Worm (Caenorhabditis elegans): Measurements from ENCODE around the gene B0563.9.

The B0563.9 gene

DNA sequence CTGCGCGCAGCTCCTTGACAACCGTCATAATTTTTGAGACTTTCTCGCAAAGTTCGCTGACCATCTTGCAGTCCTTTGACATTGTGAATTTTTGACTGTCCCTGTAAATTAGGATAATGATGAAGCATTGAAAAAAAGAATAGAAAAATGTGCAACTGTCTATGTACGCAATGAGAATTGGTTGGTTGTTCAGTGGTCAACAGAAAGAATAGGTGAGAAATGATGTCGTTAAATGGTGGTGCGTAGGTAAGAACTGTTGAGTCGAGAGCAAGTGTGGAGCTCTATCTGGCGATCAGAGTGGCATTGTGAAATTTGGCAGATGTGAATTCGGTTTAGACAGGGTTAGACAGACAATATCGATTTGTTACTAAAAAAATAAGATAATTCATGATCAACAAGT lies 6.1 kb downstream of the B0563.9 start, which contains the start of gene B0563.8:
Gene B0563.8 (minus strand): TSS at position 101 of the 400 bp plus-strand sequence.
- TF ChIP-seq fkh-10 (GFP tag; optimal IDR thresholded peaks at IDR 0.05), result no peak
- no peak for TF ChIP-seq sea-2 (GFP tag; optimal IDR thresholded peaks at IDR 0.05)
- TF ChIP-seq daf-12 (tag; optimal IDR thresholded peaks at IDR 0.05), result no peak
- TF ChIP-seq ama-1 (optimal IDR thresholded peaks at IDR 0.05), result no peak
- no peak for TF ChIP-seq elt-2 (tag; optimal IDR thresholded peaks at IDR 0.05)

DNA sequence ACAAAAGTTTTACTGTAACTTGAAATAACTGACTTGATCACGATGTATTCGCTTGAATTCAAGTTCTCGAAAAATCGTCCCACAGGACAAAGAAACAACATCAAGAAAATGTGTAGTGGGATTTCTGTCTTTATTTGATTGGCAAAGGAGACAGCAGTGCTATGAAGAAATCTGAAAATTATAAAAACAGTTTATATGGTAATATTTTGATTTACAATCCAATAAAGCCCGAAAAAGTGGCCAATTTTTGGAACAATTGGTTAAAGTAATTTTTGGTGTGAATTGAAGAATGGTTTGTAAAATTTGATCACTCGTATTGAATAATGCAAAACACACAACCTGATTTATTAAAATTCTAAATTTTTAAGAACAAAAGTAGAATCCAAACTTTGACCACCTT lies 12.5 kb downstream of the B0563.9 start, which contains the start of gene Y81B9A.4:
Gene Y81B9A.4 (minus strand): TSS at position 101 of the 400 bp plus-strand sequence.
- no peak for TF ChIP-seq ceh-28 (tag; optimal IDR thresholded peaks at IDR 0.05)
- TF ChIP-seq ceh-9 (tag; optimal IDR thresholded peaks at IDR 0.05), result no peak
- TF ChIP-seq fkh-10 (GFP tag; optimal IDR thresholded peaks at IDR 0.05), result no peak
- no peak for TF ChIP-seq fkh-2 (tag; optimal IDR thresholded peaks at IDR 0.05)
- TF ChIP-seq eor-1 (tag; optimal IDR thresholded peaks at IDR 0.05), result no peak
- no peak for TF ChIP-seq egl-27 (tag; optimal IDR thresholded peaks at IDR 0.05)
- TF ChIP-seq ceh-16 (tag; optimal IDR thresholded peaks at IDR 0.05), result no peak
- TF ChIP-seq aly-2 (tag; optimal IDR thresholded peaks at IDR 0.05), result no peak
- TF ChIP-seq snpc-4 (tag; optimal IDR thresholded peaks at IDR 0.05), result no peak
- TF ChIP-seq nhr-23 (tag; optimal IDR thresholded peaks at IDR 0.05), result no peak
- TF ChIP-seq nhr-43 (tag; optimal IDR thresholded peaks at IDR 0.05; ENCODE audit: poor library complexity, severe bottlenecking), result no peak
- TF ChIP-seq unc-62 (GFP tag; optimal IDR thresholded peaks at IDR 0.05), result no peak
- TF ChIP-seq nhr-11 (tag; optimal IDR thresholded peaks at IDR 0.05), result no peak
- TF ChIP-seq lin-39 (tag; optimal IDR thresholded peaks at IDR 0.05), result no peak

DNA sequence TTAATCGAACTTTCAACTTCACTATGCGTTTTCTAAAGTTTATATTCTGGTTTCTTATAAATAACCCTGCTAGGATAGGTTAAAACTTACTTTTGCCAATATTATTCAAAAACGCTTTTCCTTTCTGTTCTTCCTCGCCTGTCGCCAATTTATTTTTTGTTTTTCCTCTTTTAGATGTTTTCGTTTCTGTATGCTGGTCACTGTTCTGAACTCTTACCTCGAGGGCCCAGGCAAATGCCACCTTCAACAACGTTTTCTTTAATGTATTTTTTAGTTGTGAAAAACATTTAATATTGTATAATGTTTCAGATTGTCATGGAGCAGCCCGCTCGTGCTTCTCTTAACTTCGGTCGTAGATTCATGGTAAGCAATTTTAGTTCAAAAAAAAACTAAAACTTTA lies 13.8 kb downstream of the B0563.9 start, which contains the start of gene Y81B9A.3:
Gene Y81B9A.3 (plus strand): TSS at position 301 of the 400 bp plus-strand sequence.
- TF ChIP-seq zag-1 (tag; optimal IDR thresholded peaks at IDR 0.05) (no peak), ceh-82 (tag; optimal IDR thresholded peaks at IDR 0.05) (no peak), lin-15B (tag; optimal IDR thresholded peaks at IDR 0.05) (no peak), mdl-1 (tag; optimal IDR thresholded peaks at IDR 0.05) (no peak), nhr-12 (tag; optimal IDR thresholded peaks at IDR 0.05) (no peak), hmg-11 (tag; optimal IDR thresholded peaks at IDR 0.05) (no peak), R02D3.7 (tag; optimal IDR thresholded peaks at IDR 0.05) (no peak), nhr-43 (tag; optimal IDR thresholded peaks at IDR 0.05; ENCODE audit: poor library complexity, severe bottlenecking) (no peak), nhr-28 (tag; optimal IDR thresholded peaks at IDR 0.05) (no peak), ztf-11 (tag; optimal IDR thresholded peaks at IDR 0.05) (no peak), egl-5 (tag; optimal IDR thresholded peaks at IDR 0.05) (no peak), lsy-12 (tag; optimal IDR thresholded peaks at IDR 0.05) (no peak), nhr-67 (tag; optimal IDR thresholded peaks at IDR 0.05) (no peak), ama-1 (optimal IDR thresholded peaks at IDR 0.05) (no peak), nhr-77 (tag; optimal IDR thresholded peaks at IDR 0.05) (no peak)

DNA sequence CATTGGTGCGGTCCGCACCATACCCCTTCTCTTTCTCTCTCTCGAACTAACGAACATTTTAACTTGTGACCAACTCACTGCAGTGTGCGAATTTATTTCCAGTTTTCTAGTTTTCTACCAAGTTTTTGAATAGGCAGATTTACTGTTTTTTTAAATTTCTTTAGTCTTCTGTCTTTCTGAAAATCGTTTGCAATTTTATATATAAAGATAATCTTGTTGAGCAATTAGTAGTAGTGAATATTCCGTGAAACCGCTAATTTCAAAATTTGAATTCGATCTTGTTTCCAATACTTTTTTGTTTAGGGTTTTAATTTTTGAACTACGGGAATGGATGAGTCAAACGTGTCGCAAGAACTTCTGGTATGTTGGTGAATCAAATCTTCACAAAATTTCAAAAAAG lies 15.5 kb downstream of the B0563.9 start, which contains the start of gene Y81B9A.2:
Gene Y81B9A.2 (plus strand): TSS at position 301 of the 400 bp plus-strand sequence.
- TF ChIP-seq fkh-2 (tag; optimal IDR thresholded peaks at IDR 0.05), result no peak
- no peak for TF ChIP-seq aly-2 (tag; optimal IDR thresholded peaks at IDR 0.05)
- TF ChIP-seq snpc-4 (tag; optimal IDR thresholded peaks at IDR 0.05), result no peak
- no peak for TF ChIP-seq egl-27 (tag; optimal IDR thresholded peaks at IDR 0.05)
- TF ChIP-seq skn-1 (tag; optimal IDR thresholded peaks at IDR 0.05), result no peak
- no peak for TF ChIP-seq ama-1 (optimal IDR thresholded peaks at IDR 0.05)
- TF ChIP-seq hmg-11 (tag; optimal IDR thresholded peaks at IDR 0.05), result no peak
- TF ChIP-seq ceh-28 (tag; optimal IDR thresholded peaks at IDR 0.05), result no peak
- TF ChIP-seq ztf-11 (tag; optimal IDR thresholded peaks at IDR 0.05), result no peak
- no peak for TF ChIP-seq egl-5 (tag; optimal IDR thresholded peaks at IDR 0.05)
- TF ChIP-seq ceh-9 (tag; optimal IDR thresholded peaks at IDR 0.05), result no peak
- no peak for TF ChIP-seq lin-15B (tag; optimal IDR thresholded peaks at IDR 0.05)
- no peak for TF ChIP-seq nhr-43 (tag; optimal IDR thresholded peaks at IDR 0.05; ENCODE audit: poor library complexity, severe bottlenecking)
- no peak for TF ChIP-seq mdl-1 (tag; optimal IDR thresholded peaks at IDR 0.05)
- TF ChIP-seq jun-1 (tag; optimal IDR thresholded peaks at IDR 0.05), result no peak
- no peak for TF ChIP-seq fos-1 (tag; optimal IDR thresholded peaks at IDR 0.05)
- no peak for TF ChIP-seq nhr-77 (tag; optimal IDR thresholded peaks at IDR 0.05)
- no peak for TF ChIP-seq lin-39 (tag; optimal IDR thresholded peaks at IDR 0.05)
- no peak for TF ChIP-seq pqm-1 (tag; optimal IDR thresholded peaks at IDR 0.05)
